Fruit fly (Drosophila melanogaster) whole organism, prepupa: Measurements from ENCODE around the gene CG13917.

Source experiments
- Blimp-1 ChIP-seq: fragments of 200-800 bp; sonication (Bioruptor generic); optimal IDR thresholded peaks from 3 replicates; lab custom pipeline; 2017; ENCODE audit warnings: missing biosample characterization, missing genetic modification characterization, mild to moderate bottlenecking, moderate library complexity, missing genetic modification reagents
- CG10631 ChIP-seq: fragments of 200-800 bp; sonication (Bioruptor generic); optimal IDR thresholded peaks from 2 replicates; lab custom pipeline; 2016; ENCODE audit warnings: missing biosample characterization, missing genetic modification characterization
- CG10669 ChIP-seq: fragments of 200-800 bp; sonication (Bioruptor generic); optimal IDR thresholded peaks from 3 replicates; lab custom pipeline; 2018; ENCODE audit warnings: missing biosample characterization, mild to moderate bottlenecking, missing genetic modification characterization, moderate library complexity
- CG11294 ChIP-seq: fragments of 200-800 bp; sonication (Bioruptor generic); IDR thresholded peaks from 2 replicates; pipeline ENCODE4 v1.3.6; 2022; ENCODE audit warnings: missing biosample characterization, missing genetic modification characterization
- CG11902 ChIP-seq: fragments of 200-800 bp; sonication (Bioruptor generic); optimal IDR thresholded peaks from 3 replicates; lab custom pipeline; 2016; ENCODE audit warnings: missing biosample characterization, missing genetic modification characterization
- CG15336 ChIP-seq: fragments of 200-800 bp; sonication (Bioruptor generic); IDR thresholded peaks from 2 replicates; pipeline ENCODE4 v1.3.6; 2022; ENCODE audit warnings: missing biosample characterization, missing genetic modification characterization
- CG1621 ChIP-seq: fragments of 200-800 bp; sonication (Bioruptor generic); optimal IDR thresholded peaks from 3 replicates; lab custom pipeline; 2018; ENCODE audit warnings: missing biosample characterization, mild to moderate bottlenecking, missing genetic modification characterization
- CG16779 ChIP-seq: fragments of 200-800 bp; sonication (Bioruptor generic); optimal IDR thresholded peaks from 3 replicates; lab custom pipeline; 2017; ENCODE audit warnings: missing biosample characterization, mild to moderate bottlenecking, missing genetic modification characterization
- CG3032 ChIP-seq: fragments of 200-800 bp; optimal IDR thresholded peaks from 2 replicates; lab custom pipeline; 2019; ENCODE audit warnings: missing biosample characterization, mild to moderate bottlenecking, missing genetic modification characterization, moderate library complexity
- CG32006 ChIP-seq: fragments of 200-800 bp; sonication (Bioruptor generic); optimal IDR thresholded peaks from 3 replicates; lab custom pipeline; 2017; ENCODE audit warnings: missing biosample characterization, mild to moderate bottlenecking, missing genetic modification characterization
- CG34406 ChIP-seq: fragments of 200-800 bp; sonication (Bioruptor generic); optimal IDR thresholded peaks from 3 replicates; lab custom pipeline; 2016; ENCODE audit warnings: missing biosample characterization, missing genetic modification characterization
- CG3919 ChIP-seq: fragments of 200-800 bp; sonication (Bioruptor generic); optimal IDR thresholded peaks from 3 replicates; lab custom pipeline; 2016; ENCODE audit warnings: missing biosample characterization, missing genetic modification characterization
- CG4318 ChIP-seq: fragments of 200-800 bp; sonication (Bioruptor generic); optimal IDR thresholded peaks from 3 replicates; lab custom pipeline; 2017; ENCODE audit warnings: missing biosample characterization, mild to moderate bottlenecking, missing genetic modification characterization
- CG6163 ChIP-seq: fragments of 200-800 bp; sonication (Bioruptor generic); IDR thresholded peaks from 3 replicates; pipeline ENCODE4 v1.3.6; 2022; ENCODE audit warnings: missing biosample characterization, missing genetic modification characterization
- CG6276 ChIP-seq: fragments of 200-800 bp; sonication (Bioruptor generic); optimal IDR thresholded peaks from 2 replicates; lab custom pipeline; 2017; ENCODE audit warnings: missing biosample characterization, mild to moderate bottlenecking, missing genetic modification characterization
- CG6808 ChIP-seq: fragments of 200-800 bp; sonication (Bioruptor generic); optimal IDR thresholded peaks from 3 replicates; lab custom pipeline; 2017; ENCODE audit warnings: missing biosample characterization, missing genetic modification characterization, mild to moderate bottlenecking, moderate library complexity, missing genetic modification reagents
- CG6854 ChIP-seq: fragments of 200-800 bp; sonication (Bioruptor generic); optimal IDR thresholded peaks from 2 replicates; lab custom pipeline; 2017; ENCODE audit warnings: missing biosample characterization, mild to moderate bottlenecking, missing genetic modification characterization
- CG7368 ChIP-seq: fragments of 200-800 bp; sonication (Bioruptor generic); optimal IDR thresholded peaks from 3 replicates; lab custom pipeline; 2016; ENCODE audit warnings: missing biosample characterization, missing genetic modification characterization
- CG8119 ChIP-seq: fragments of 200-800 bp; sonication (Bioruptor generic); IDR thresholded peaks from 3 replicates; pipeline ENCODE4 v1.3.6; 2022; ENCODE audit warnings: missing biosample characterization, missing genetic modification characterization
- Eip78C ChIP-seq: fragments of 200-800 bp; sonication (Bioruptor generic); peaks from one replicate; lab custom pipeline; 2016; ENCODE audit warnings: missing biosample characterization, missing genetic modification characterization
- Ets21C ChIP-seq: fragments of 200-800 bp; sonication (Bioruptor generic); optimal IDR thresholded peaks from 3 replicates; lab custom pipeline; 2016; ENCODE audit warnings: missing biosample characterization, missing genetic modification characterization
- Ets96B ChIP-seq: fragments of 200-800 bp; optimal IDR thresholded peaks from 2 replicates; lab custom pipeline; 2019; ENCODE audit warnings: missing biosample characterization, mild to moderate bottlenecking, missing genetic modification characterization, moderate library complexity
- Gug ChIP-seq: fragments of 200-800 bp; sonication (Bioruptor generic); IDR thresholded peaks from 2 replicates; pipeline ENCODE4 v1.3.6; 2022; ENCODE audit warnings: missing biosample characterization, missing genetic modification characterization
- Hr38 ChIP-seq: sonication (Bioruptor generic); optimal IDR thresholded peaks from 2 replicates; lab custom pipeline; 2016; ENCODE audit warnings: missing biosample characterization, missing genetic modification characterization
- Hr39 ChIP-seq: fragments of 200-800 bp; sonication (Bioruptor generic); optimal IDR thresholded peaks from 2 replicates; lab custom pipeline; 2016; ENCODE audit warnings: missing biosample characterization, missing genetic modification characterization
- Hr4 ChIP-seq: fragments of 200-800 bp; sonication (Bioruptor generic); optimal IDR thresholded peaks from 3 replicates; lab custom pipeline; 2016; ENCODE audit warnings: missing biosample characterization, missing genetic modification characterization
- Met ChIP-seq: fragments of 200-800 bp; sonication (Bioruptor generic); optimal IDR thresholded peaks from 3 replicates; lab custom pipeline; 2016; ENCODE audit warnings: missing biosample characterization, missing genetic modification characterization
- OdsH ChIP-seq: fragments of 200-800 bp; sonication (Bioruptor generic); optimal IDR thresholded peaks from 3 replicates; lab custom pipeline; 2016; ENCODE audit warnings: missing biosample characterization, missing genetic modification characterization
- Smox ChIP-seq: fragments of 200-800 bp; sonication (Bioruptor generic); optimal IDR thresholded peaks from 3 replicates; lab custom pipeline; 2016; ENCODE audit warnings: missing biosample characterization, missing genetic modification characterization
- Sox102F ChIP-seq: fragments of 200-800 bp; sonication (Bioruptor generic); optimal IDR thresholded peaks from 2 replicates; lab custom pipeline; 2016; ENCODE audit warnings: missing biosample characterization, mild to moderate bottlenecking, missing genetic modification characterization
- cyc ChIP-seq: fragments of 200-800 bp; sonication (Bioruptor generic); optimal IDR thresholded peaks from 3 replicates; lab custom pipeline; 2016; ENCODE audit warnings: missing biosample characterization, missing genetic modification characterization
- dac ChIP-seq: fragments of 200-800 bp; sonication (Bioruptor generic); optimal IDR thresholded peaks from 2 replicates; lab custom pipeline; 2017; ENCODE audit warnings: missing biosample characterization, mild to moderate bottlenecking, missing genetic modification characterization
- eg ChIP-seq: fragments of 200-800 bp; sonication (Bioruptor generic); IDR thresholded peaks from 3 replicates; pipeline ENCODE4 v1.3.6; 2022; ENCODE audit warnings: missing biosample characterization, missing genetic modification characterization
- esn ChIP-seq: fragments of 200-800 bp; sonication (Bioruptor generic); optimal IDR thresholded peaks from 2 replicates; lab custom pipeline; 2016; ENCODE audit warnings: missing biosample characterization, mild to moderate bottlenecking, missing genetic modification characterization, moderate library complexity
- fd59A ChIP-seq: fragments of 200-800 bp; sonication (Bioruptor generic); optimal IDR thresholded peaks from 2 replicates; lab custom pipeline; 2017; ENCODE audit warnings: missing biosample characterization, mild to moderate bottlenecking, missing genetic modification characterization, missing genetic modification reagents
- fd85E ChIP-seq: fragments of 200-800 bp; sonication (Bioruptor generic); optimal IDR thresholded peaks from 3 replicates; lab custom pipeline; 2016; ENCODE audit warnings: missing biosample characterization, missing genetic modification characterization
- fkh ChIP-seq: fragments of 200-800 bp; sonication (Bioruptor generic); optimal IDR thresholded peaks from 3 replicates; lab custom pipeline; 2017; ENCODE audit warnings: missing biosample characterization, mild to moderate bottlenecking, missing genetic modification characterization, moderate library complexity
- lz ChIP-seq: fragments of 200-800 bp; sonication (Bioruptor generic); optimal IDR thresholded peaks from 3 replicates; lab custom pipeline; 2016; ENCODE audit warnings: missing biosample characterization, missing genetic modification characterization
- pdm3 ChIP-seq: fragments of 200-800 bp; sonication (Bioruptor generic); optimal IDR thresholded peaks from 3 replicates; lab custom pipeline; 2016; ENCODE audit warnings: missing biosample characterization, missing genetic modification characterization
- spab ChIP-seq: fragments of 200-800 bp; sonication (Bioruptor generic); optimal IDR thresholded peaks from 2 replicates; lab custom pipeline; 2017; ENCODE audit warnings: missing biosample characterization, mild to moderate bottlenecking, missing genetic modification characterization, missing genetic modification reagents
- ss ChIP-seq, 2 experiments: fragments of 200-800 bp; sonication (Bioruptor generic); optimal IDR thresholded peaks; 2 replicates in 1 of 2; 3 replicates in 1 of 2; lab custom pipeline; 2017 to 2018; ENCODE audit warnings: mild to moderate bottlenecking in 2 of 2, missing biosample characterization in 2 of 2, missing genetic modification characterization in 2 of 2, moderate library complexity in 1 of 2
- svp ChIP-seq: fragments of 200-800 bp; sonication (Bioruptor generic); peaks from one replicate; lab custom pipeline; 2016; ENCODE audit warnings: missing biosample characterization, missing genetic modification characterization
- topi ChIP-seq: fragments of 200-800 bp; sonication (Bioruptor generic); optimal IDR thresholded peaks from 3 replicates; lab custom pipeline; 2016; ENCODE audit warnings: missing biosample characterization, missing genetic modification characterization
- vri ChIP-seq: fragments of 200-800 bp; sonication (Bioruptor generic); optimal IDR thresholded peaks from 3 replicates; lab custom pipeline; 2016; ENCODE audit warnings: missing biosample characterization, mild to moderate bottlenecking, missing genetic modification characterization

The CG13917 gene

dm6 chr3L:1587140-1587849 lies 10.8 kb downstream of the CG13917 start (continued):
- TF ChIP-seq eg (GFP tag; lab: Robert Waterston, UW), result peak; percentile 76
- peak; percentile 96 for TF ChIP-seq svp (GFP tag; lab: Kevin White, UChicago)
- TF ChIP-seq CG3032, result peak; percentile 84
- peak; percentile 82 for TF ChIP-seq Ets96B
- TF ChIP-seq Sox102F (GFP tag; lab: Kevin White, UChicago), result peak; percentile 82
- TF ChIP-seq Ets21C (GFP tag; lab: Kevin White, UChicago), result peak; percentile 81
- peak; percentile 81 for TF ChIP-seq topi (GFP tag; lab: Kevin White, UChicago)
- TF ChIP-seq fd59A, result peak; percentile 81
- peak; percentile 55; the same call in 2 of the 3 replicates for TF ChIP-seq CG8119 (GFP tag; lab: Robert Waterston, UW)
- peak; percentile 85 for TF ChIP-seq CG10669 (GFP tag; lab: Kevin White, UChicago)
- peak; percentile 85 for TF ChIP-seq lz (GFP tag; lab: Kevin White, UChicago)
- peak; percentile 54 for TF ChIP-seq CG6276 (GFP tag; lab: Kevin White, UChicago)
- TF ChIP-seq CG15336, result peak; percentile 66
- no peak for TF ChIP-seq fd85E (GFP tag; lab: Kevin White, UChicago)
- TF ChIP-seq cyc (GFP tag; lab: Kevin White, UChicago), result peak; percentile 86
- TF ChIP-seq vri (GFP tag; lab: Kevin White, UChicago), result peak; percentile 51
- peak; percentile 75 for TF ChIP-seq CG32006 (GFP tag; lab: Kevin White, UChicago)
- peak; percentile 93 for TF ChIP-seq CG6163 (GFP tag; lab: Robert Waterston, UW)
- TF ChIP-seq CG34406 (GFP tag; lab: Kevin White, UChicago), result peak; percentile 84
- peak; percentile 63 for TF ChIP-seq CG16779 (tag; lab: Kevin White, UChicago)
- no peak for TF ChIP-seq Hr38 (GFP tag; lab: Kevin White, UChicago)
- TF ChIP-seq dac, result peak; percentile 26
- TF ChIP-seq spab, result peak; percentile 79
- peak; percentile 36 for TF ChIP-seq CG4318 (GFP tag; lab: Kevin White, UChicago)

- no peak for TF ChIP-seq CG32006 (GFP tag; lab: Kevin White, UChicago)
- no peak for TF ChIP-seq Ets21C (GFP tag; lab: Kevin White, UChicago)
- TF ChIP-seq CG7368 (GFP tag; lab: Kevin White, UChicago), result no peak
- TF ChIP-seq svp (GFP tag; lab: Kevin White, UChicago), result no peak
- no peak for TF ChIP-seq Gug (GFP tag; lab: Robert Waterston, UW)
- TF ChIP-seq pdm3 (GFP tag; lab: Kevin White, UChicago), result no peak
- no peak for TF ChIP-seq eg (GFP tag; lab: Robert Waterston, UW)
- no peak for TF ChIP-seq CG10631 (GFP tag; lab: Kevin White, UChicago)
- no peak for TF ChIP-seq lz (GFP tag; lab: Kevin White, UChicago)
- no peak for TF ChIP-seq CG15336
- no peak for TF ChIP-seq CG8119 (GFP tag; lab: Robert Waterston, UW)
- TF ChIP-seq Sox102F (GFP tag; lab: Kevin White, UChicago), result no peak
- no peak for TF ChIP-seq fkh (GFP tag; lab: Kevin White, UChicago)
- TF ChIP-seq CG1621 (tag; lab: Kevin White, UChicago), result no peak
Measured at dm6 chr3L:1590194-1590593, 13.7 kb downstream of the CG13917 start.

- TF ChIP-seq Blimp-1 (GFP tag; lab: Kevin White, UChicago) (peak; percentile 74), Smox (no peak), esn (peak; percentile 90), dac (no peak), CG6276 (GFP tag; lab: Kevin White, UChicago) (no peak), CG11902 (GFP tag; lab: Kevin White, UChicago) (no peak), Eip78C (GFP tag; lab: Kevin White, UChicago) (peak; percentile 94), CG6808 (peak; percentile 82), Hr39 (no peak), lz (GFP tag; lab: Kevin White, UChicago) (peak; percentile 74), fd85E (GFP tag; lab: Kevin White, UChicago) (peak; percentile 57), CG16779 (tag; lab: Kevin White, UChicago) (peak; percentile 62), Met (GFP tag; lab: Kevin White, UChicago) (peak; percentile 86), CG6163 (GFP tag; lab: Robert Waterston, UW) (peak; percentile 90), cyc (GFP tag; lab: Kevin White, UChicago) (peak; percentile 51), Hr4 (GFP tag; lab: Kevin White, UChicago) (no peak), ss (GFP tag; optimal IDR thresholded peaks at IDR 0.05; lab: Kevin White, UChicago) (peak; percentile 64 to 89), fd59A (peak; percentile 63), OdsH (GFP tag; lab: Kevin White, UChicago) (peak; percentile 70), CG6854 (GFP tag; lab: Kevin White, UChicago) (peak; percentile 90), CG3919 (GFP tag; lab: Kevin White, UChicago) (peak; percentile 83), spab (peak; percentile 81), CG11294 (no peak)
Measured at dm6 chr3L:1591692-1592371, 15.3 kb downstream of the CG13917 start.
